Fruit fly (Drosophila melanogaster) whole organism, wandering third instar larva: ENCODE results near the gene Sry-delta.

Source experiments
- Abd-B ChIP-seq: fragments of >200 bp; optimal IDR thresholded peaks from 2 replicates; lab custom pipeline; 2017; ENCODE audit warnings: missing biosample characterization, missing genetic modification characterization
- CG32264 ChIP-seq: fragments of 200-800 bp; sonication (Bioruptor generic); optimal IDR thresholded peaks from 2 replicates; lab custom pipeline; 2016; ENCODE audit warnings: missing biosample characterization, missing genetic modification characterization
- CG9705 ChIP-seq: fragments of 200-800 bp; sonication (Bioruptor generic); optimal IDR thresholded peaks from 2 replicates; lab custom pipeline; 2018; ENCODE audit warnings: missing biosample characterization, mild to moderate bottlenecking, missing genetic modification characterization
- CrebA ChIP-seq: fragments of 200-800 bp; sonication (Bioruptor generic); optimal IDR thresholded peaks from 2 replicates; lab custom pipeline; 2016; ENCODE audit warnings: missing biosample characterization, mild to moderate bottlenecking, missing genetic modification characterization, borderline replicate concordance
- Dfd ChIP-seq: fragments of >200 bp; optimal IDR thresholded peaks from 2 replicates; lab custom pipeline; 2017; ENCODE audit warnings: missing biosample characterization, missing genetic modification characterization
- Dif ChIP-seq: fragments of 200-275, 200-300 bp; sonication (Bioruptor generic); optimal IDR thresholded peaks from 2 replicates; lab custom pipeline; 2018; ENCODE audit warnings: missing biosample characterization, missing genetic modification characterization; ENCODE audit not compliant: partially characterized antibody
- GATAd ChIP-seq: sonication (Bioruptor generic); optimal IDR thresholded peaks from 2 replicates; lab custom pipeline; 2016; ENCODE audit warnings: missing biosample characterization, missing genetic modification characterization
- Hnf4 ChIP-seq: fragments of 200-800 bp; sonication (Bioruptor generic); optimal IDR thresholded peaks from 2 replicates; lab custom pipeline; 2016; ENCODE audit warnings: missing biosample characterization, mild to moderate bottlenecking, missing genetic modification characterization
- Hr78 ChIP-seq: fragments of >200 bp; optimal IDR thresholded peaks from 2 replicates; lab custom pipeline; 2017; ENCODE audit warnings: missing biosample characterization, missing genetic modification characterization
- Hr83 ChIP-seq: fragments of 200-300 bp; sonication (Bioruptor generic); optimal IDR thresholded peaks from 2 replicates; lab custom pipeline; 2016; ENCODE audit warnings: missing biosample characterization, mild to moderate bottlenecking, missing genetic modification characterization, moderate library complexity; ENCODE audit not compliant: poor library complexity, severe bottlenecking
- Jra ChIP-seq: sonication (Bioruptor generic); optimal IDR thresholded peaks from 2 replicates; lab custom pipeline; 2016; ENCODE audit warnings: missing biosample characterization, missing genetic modification characterization
- Mio ChIP-seq: sonication (Bioruptor generic); optimal IDR thresholded peaks from 2 replicates; lab custom pipeline; 2016; ENCODE audit warnings: missing biosample characterization, missing genetic modification characterization
- Myc ChIP-seq: fragments of >200 bp; optimal IDR thresholded peaks from 2 replicates; lab custom pipeline; 2017
- N ChIP-seq: fragments of >200 bp; optimal IDR thresholded peaks from 2 replicates; lab custom pipeline; 2018; ENCODE audit warnings: missing biosample characterization, missing external identifiers, missing genetic modification characterization
- OdsH ChIP-seq: fragments of 200-800 bp; sonication (Bioruptor generic); optimal IDR thresholded peaks from 2 replicates; lab custom pipeline; 2016; ENCODE audit warnings: missing biosample characterization, mild to moderate bottlenecking, missing genetic modification characterization
- Rel ChIP-seq, 2 experiments: fragments of 200-800 bp; sonication (Bioruptor generic) in 1 of 2; optimal IDR thresholded peaks; 2 replicates in 1 of 2; 3 replicates in 1 of 2; lab custom pipeline; 2016 to 2019; ENCODE audit warnings: mild to moderate bottlenecking in 2 of 2, missing biosample characterization in 2 of 2, missing genetic modification characterization in 2 of 2, moderate library complexity in 1 of 2
- Sp1 ChIP-seq: fragments of 200-800 bp; sonication (Bioruptor generic); optimal IDR thresholded peaks from 3 replicates; lab custom pipeline; 2019; ENCODE audit warnings: missing biosample characterization, mild to moderate bottlenecking, missing genetic modification characterization, moderate library complexity
- Vsx2 ChIP-seq: fragments of 200-300, 225-300 bp; sonication (Bioruptor generic); optimal IDR thresholded peaks from 2 replicates; lab custom pipeline; 2018; ENCODE audit warnings: missing biosample characterization, missing genetic modification characterization; ENCODE audit not compliant: partially characterized antibody
- br ChIP-seq: fragments of 200-800 bp; sonication (Bioruptor generic); optimal IDR thresholded peaks from 2 replicates; lab custom pipeline; 2016; ENCODE audit warnings: missing biosample characterization, missing genetic modification characterization
- brk ChIP-seq: fragments of 200-800 bp; sonication (Bioruptor generic); optimal IDR thresholded peaks from 2 replicates; lab custom pipeline; 2016; ENCODE audit warnings: missing biosample characterization, mild to moderate bottlenecking, missing genetic modification characterization
- dl ChIP-seq, 2 experiments: fragments of 175-275, 200-275 bp in 1 of 2; fragments of 200-275 bp in 1 of 2; sonication (Bioruptor generic); optimal IDR thresholded peaks; lab custom pipeline; 2018; ENCODE audit warnings: mild to moderate bottlenecking in 2 of 2, missing biosample characterization in 2 of 2, missing genetic modification characterization in 2 of 2, moderate library complexity in 2 of 2; ENCODE audit not compliant: partially characterized antibody in 2 of 2, insufficient read depth in 1 of 2
- dmrt93B ChIP-seq: fragments of 200-800 bp; sonication (Bioruptor generic); optimal IDR thresholded peaks from 2 replicates; lab custom pipeline; 2018; ENCODE audit warnings: missing biosample characterization, mild to moderate bottlenecking, missing genetic modification characterization
- dsf ChIP-seq: sonication (Bioruptor generic); optimal IDR thresholded peaks from 2 replicates; lab custom pipeline; 2016; ENCODE audit warnings: missing biosample characterization, missing genetic modification characterization, borderline replicate concordance
- ey ChIP-seq: fragments of 200-800 bp; sonication (Bioruptor generic); optimal IDR thresholded peaks from 2 replicates; lab custom pipeline; 2016; ENCODE audit warnings: missing biosample characterization, missing genetic modification characterization
- foxo ChIP-seq, 2 experiments: fragments of 200-800 bp; sonication (Bioruptor generic); optimal IDR thresholded peaks; 2 replicates in 1 of 2; 3 replicates in 1 of 2; lab custom pipeline; 2016 to 2017; ENCODE audit warnings: missing biosample characterization in 2 of 2, missing genetic modification characterization in 2 of 2
- fru ChIP-seq: fragments of 200-800 bp; sonication (Bioruptor generic); optimal IDR thresholded peaks from 3 replicates; lab custom pipeline; 2016; ENCODE audit warnings: missing biosample characterization, mild to moderate bottlenecking, missing genetic modification characterization
- h ChIP-seq: fragments of 200-800 bp; sonication (Bioruptor generic); optimal IDR thresholded peaks from 3 replicates; lab custom pipeline; 2016; ENCODE audit warnings: missing biosample characterization, mild to moderate bottlenecking, missing genetic modification characterization
- jim ChIP-seq: fragments of 175-275, 200-325 bp; sonication (Bioruptor generic); optimal IDR thresholded peaks from 2 replicates; lab custom pipeline; 2016; ENCODE audit warnings: missing biosample characterization, mild to moderate bottlenecking, missing genetic modification characterization
- pan ChIP-seq: fragments of >200 bp; optimal IDR thresholded peaks from 2 replicates; lab custom pipeline; 2017
- psq ChIP-seq: fragments of 200-800 bp; sonication (Bioruptor generic); optimal IDR thresholded peaks from 3 replicates; lab custom pipeline; 2017; ENCODE audit warnings: missing biosample characterization, mild to moderate bottlenecking, missing genetic modification characterization, moderate library complexity
- rgr ChIP-seq: fragments of 200-800 bp; sonication (Bioruptor generic); optimal IDR thresholded peaks from 3 replicates; lab custom pipeline; 2016; ENCODE audit warnings: missing biosample characterization, mild to moderate bottlenecking, missing genetic modification characterization
- sv ChIP-seq: fragments of 200-800 bp; sonication (Bioruptor generic); optimal IDR thresholded peaks from 3 replicates; lab custom pipeline; 2016; ENCODE audit warnings: missing biosample characterization, missing genetic modification characterization
- tai ChIP-seq: sonication (Bioruptor generic); optimal IDR thresholded peaks from 2 replicates; lab custom pipeline; 2016; ENCODE audit warnings: missing biosample characterization, missing genetic modification characterization
- woc ChIP-seq: sonication (Bioruptor generic); optimal IDR thresholded peaks from 2 replicates; lab custom pipeline; 2016; ENCODE audit warnings: missing biosample characterization, mild to moderate bottlenecking, missing genetic modification characterization

The Sry-delta gene

dm6 chr3R:30013909-30014308 is 29.2 kb upstream of the Sry-delta start:
- no peak for TF ChIP-seq Dfd (GFP tag; lab: Kevin White, UChicago)
- TF ChIP-seq GATAd (GFP tag; lab: Kevin White, UChicago), result no peak
- TF ChIP-seq ey (GFP tag; lab: Kevin White, UChicago), result no peak
- no peak for TF ChIP-seq woc (GFP tag; lab: Kevin White, UChicago)
- no peak for TF ChIP-seq OdsH (GFP tag; lab: Kevin White, UChicago)
- no peak for TF ChIP-seq sv
- TF ChIP-seq tai (GFP tag; lab: Kevin White, UChicago), result no peak
- TF ChIP-seq brk (GFP tag; lab: Kevin White, UChicago), result no peak
- no peak for TF ChIP-seq Hr78 (GFP tag; lab: Kevin White, UChicago)
- no peak for TF ChIP-seq jim (GFP tag; lab: Kevin White, UChicago)
- TF ChIP-seq dl (GFP tag; optimal IDR thresholded peaks at IDR 0.05; lab: Kevin White, UChicago; ENCODE audit: insufficient read depth in 1 of 2, partially characterized antibody in 2 of 2), result no peak
- TF ChIP-seq Abd-B (GFP tag; lab: Kevin White, UChicago), result no peak

DNA sequence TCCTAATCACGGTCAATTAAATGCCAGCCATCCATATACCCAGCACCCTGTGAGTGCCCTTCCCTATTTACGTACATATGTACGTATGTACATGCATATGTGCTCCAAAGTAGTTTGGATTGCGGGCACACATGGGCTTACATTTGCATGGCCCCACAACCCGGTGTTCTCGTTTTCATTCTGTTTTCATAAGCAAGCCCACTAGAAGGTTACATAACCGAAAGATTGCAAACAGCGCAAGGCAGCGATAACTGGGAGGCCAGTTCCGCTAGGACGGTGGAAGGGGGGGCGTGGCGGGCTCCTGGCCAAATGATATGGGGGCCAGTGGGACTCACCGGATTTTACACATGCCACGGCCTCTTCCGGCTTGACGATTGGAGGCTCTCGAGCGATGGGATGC is 28.7 kb upstream of the Sry-delta start:
- TF ChIP-seq Hr83 (GFP tag; lab: Kevin White, UChicago), result no peak
- no peak for TF ChIP-seq dmrt93B (GFP tag; lab: Kevin White, UChicago)
- TF ChIP-seq woc (GFP tag; lab: Kevin White, UChicago), result no peak
- TF ChIP-seq Mio (GFP tag; lab: Kevin White, UChicago), result no peak
- no peak for TF ChIP-seq CG9705 (GFP tag; lab: Kevin White, UChicago)
- TF ChIP-seq psq (GFP tag; lab: Kevin White, UChicago), result no peak
- TF ChIP-seq dsf, result no peak
- TF ChIP-seq Vsx2 (GFP tag; lab: Kevin White, UChicago), result no peak
- no peak for TF ChIP-seq Jra (GFP tag; lab: Kevin White, UChicago)
- no peak for TF ChIP-seq GATAd (GFP tag; lab: Kevin White, UChicago)

DNA sequence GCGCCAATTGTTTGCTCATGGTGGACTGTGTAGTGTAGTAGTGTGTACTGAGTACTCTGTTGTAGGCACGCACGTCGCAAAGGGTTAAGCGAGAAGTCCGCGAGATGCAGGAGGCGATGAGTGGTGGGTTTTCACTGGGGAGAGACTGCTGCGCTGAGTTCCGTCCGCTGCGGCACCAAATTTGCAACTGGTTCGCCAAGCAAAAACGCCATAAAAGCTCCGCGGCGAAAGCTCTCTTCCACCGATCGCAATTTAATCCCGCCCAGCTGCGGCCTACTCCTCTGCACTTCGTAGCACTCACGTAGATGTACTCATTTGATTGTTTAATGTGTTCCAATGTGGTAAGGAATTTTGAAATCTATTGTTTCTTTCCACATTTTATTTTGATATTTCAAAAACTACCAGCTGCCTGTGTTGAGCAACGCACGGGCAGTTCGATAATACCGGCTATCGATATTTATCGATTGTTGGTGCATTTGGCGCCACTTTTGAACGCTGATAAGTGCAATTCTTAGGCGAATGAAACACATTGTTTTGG is 28.1 kb upstream of the Sry-delta start, which contains the start of gene CG7920:
TSS of gene CG7920 (minus strand) at position 308 of the 538 bp plus-strand sequence.
- TF ChIP-seq Myc (peak; percentile 1), ey (GFP tag; lab: Kevin White, UChicago) (peak; percentile 3), Sp1 (GFP tag; lab: Kevin White, UChicago) (peak; percentile 63), rgr (GFP tag; lab: Kevin White, UChicago) (peak; percentile 56), dmrt93B (GFP tag; lab: Kevin White, UChicago) (no peak), br (GFP tag; lab: Kevin White, UChicago) (peak; percentile 4), dl (GFP tag; optimal IDR thresholded peaks at IDR 0.05; lab: Kevin White, UChicago; ENCODE audit: insufficient read depth in 1 of 2, partially characterized antibody in 2 of 2) (no peak), Vsx2 (GFP tag; lab: Kevin White, UChicago) (peak; percentile 61), jim (GFP tag; lab: Kevin White, UChicago) (no peak), Dif (GFP tag; lab: Kevin White, UChicago) (peak; percentile 54), h (GFP tag; lab: Kevin White, UChicago) (peak; percentile 51), OdsH (GFP tag; lab: Kevin White, UChicago) (peak; percentile 19), foxo (GFP tag; optimal IDR thresholded peaks at IDR 0.05; lab: Kevin White, UChicago) (peak in 1 of 2 experiments; percentile 52), GATAd (GFP tag; lab: Kevin White, UChicago) (peak; percentile 82), CG9705 (GFP tag; lab: Kevin White, UChicago) (peak; percentile 37), fru (GFP tag; lab: Kevin White, UChicago) (peak; percentile 56), Mio (GFP tag; lab: Kevin White, UChicago) (no peak), Hr78 (GFP tag; lab: Kevin White, UChicago) (no peak), Rel (GFP tag; optimal IDR thresholded peaks at IDR 0.05; lab: Kevin White, UChicago) (no peak), Rel (tag; optimal IDR thresholded peaks at IDR 0.05; lab: Kevin White, UChicago) (peak; percentile 70), Abd-B (GFP tag; lab: Kevin White, UChicago) (no peak), Jra (GFP tag; lab: Kevin White, UChicago) (peak; percentile 53), Hnf4 (GFP tag; lab: Kevin White, UChicago) (peak; percentile 58)

- TF ChIP-seq dmrt93B (GFP tag; lab: Kevin White, UChicago) (no peak), Myc (no peak), pan (lab: Kevin White, UChicago) (no peak), Dif (GFP tag; lab: Kevin White, UChicago) (no peak), Vsx2 (GFP tag; lab: Kevin White, UChicago) (no peak), Hr78 (GFP tag; lab: Kevin White, UChicago) (no peak), fru (GFP tag; lab: Kevin White, UChicago) (peak; percentile 22), Hnf4 (GFP tag; lab: Kevin White, UChicago) (no peak), woc (GFP tag; lab: Kevin White, UChicago) (no peak), dl (GFP tag; optimal IDR thresholded peaks at IDR 0.05; lab: Kevin White, UChicago; ENCODE audit: insufficient read depth in 1 of 2, partially characterized antibody in 2 of 2) (no peak), CG32264 (GFP tag; lab: Kevin White, UChicago) (no peak), GATAd (GFP tag; lab: Kevin White, UChicago) (no peak), OdsH (GFP tag; lab: Kevin White, UChicago) (no peak), brk (GFP tag; lab: Kevin White, UChicago) (no peak), jim (GFP tag; lab: Kevin White, UChicago) (no peak), Rel (GFP tag; optimal IDR thresholded peaks at IDR 0.05; lab: Kevin White, UChicago) (no peak), Rel (tag; optimal IDR thresholded peaks at IDR 0.05; lab: Kevin White, UChicago) (no peak), h (GFP tag; lab: Kevin White, UChicago) (peak; percentile 38), sv (no peak), Sp1 (GFP tag; lab: Kevin White, UChicago) (peak; percentile 7), rgr (GFP tag; lab: Kevin White, UChicago) (peak; percentile 33), Hr83 (GFP tag; lab: Kevin White, UChicago) (no peak), N (GFP tag; lab: Kevin White, UChicago) (no peak), psq (GFP tag; lab: Kevin White, UChicago) (peak; percentile 14), br (GFP tag; lab: Kevin White, UChicago) (no peak), ey (GFP tag; lab: Kevin White, UChicago) (peak; percentile 20), foxo (GFP tag; optimal IDR thresholded peaks at IDR 0.05; lab: Kevin White, UChicago) (peak in 1 of 2 experiments; percentile 12), Abd-B (GFP tag; lab: Kevin White, UChicago) (no peak), CrebA (GFP tag; lab: Kevin White, UChicago) (no peak), Jra (GFP tag; lab: Kevin White, UChicago) (no peak)
Measured at dm6 chr3R:30021009-30021408, 22.1 kb upstream of the Sry-delta start.
